Worm (Caenorhabditis elegans) whole organism, L3 larva: ENCODE data around the gene cyp-34A8.

Experiments used
- ceh-82 ChIP-seq: fragments of 150-350 bp; optimal IDR thresholded peaks from 2 replicates; lab custom pipeline; 2014; ENCODE audit warnings: missing biosample characterization, missing genetic modification characterization
- elt-1 ChIP-seq: fragments of 150-350 bp; optimal IDR thresholded peaks from 2 replicates; lab custom pipeline; 2014; ENCODE audit warnings: missing biosample characterization, missing genetic modification characterization
- elt-3 ChIP-seq, 3 experiments: fragments of 150-350 bp in 1 of 3; sonication (generic microtip) in 2 of 3; optimal IDR thresholded peaks; 2 replicates in 2 of 3; 4 replicates in 1 of 3; lab custom pipeline; 2014 to 2017; ENCODE audit warnings: missing biosample characterization in 3 of 3, missing genetic modification characterization in 3 of 3
- fkh-10 ChIP-seq: sonication (generic microtip); optimal IDR thresholded peaks from 2 replicates; lab custom pipeline; 2017; ENCODE audit warnings: missing biosample characterization, missing genetic modification reagents, missing genetic modification characterization
- nhr-11 ChIP-seq: fragments of 150-350 bp; optimal IDR thresholded peaks from 2 replicates; lab custom pipeline; 2014; ENCODE audit warnings: missing biosample characterization, missing genetic modification characterization
- nhr-67 ChIP-seq: fragments of 150-350 bp; optimal IDR thresholded peaks from 2 replicates; lab custom pipeline; 2014; ENCODE audit warnings: missing biosample characterization, missing genetic modification characterization
- zag-1 ChIP-seq: fragments of 150-350 bp; optimal IDR thresholded peaks from 2 replicates; lab custom pipeline; 2014; ENCODE audit warnings: missing biosample characterization, missing genetic modification characterization
- ztf-11 ChIP-seq: fragments of 150-350 bp; optimal IDR thresholded peaks from 2 replicates; lab custom pipeline; 2014; ENCODE audit warnings: missing biosample characterization, missing genetic modification characterization

- no peak for TF ChIP-seq ceh-82
- no peak for TF ChIP-seq elt-1 (tag; lab: Kevin White, UChicago)
- TF ChIP-seq ztf-11 (tag; lab: Kevin White, UChicago): no peak
- TF ChIP-seq nhr-67: no peak
- no peak for TF ChIP-seq elt-3 (tag; optimal IDR thresholded peaks at IDR 0.05; lab: Kevin White, UChicago)
- no peak for TF ChIP-seq zag-1
- TF ChIP-seq nhr-11 (tag; lab: Kevin White, UChicago): no peak
- no peak for TF ChIP-seq fkh-10 (GFP tag; lab: Kevin White, UChicago)
Measured at ce11 chrV:3987616-3988015, 20.0 kb upstream of the cyp-34A8 start, which contains the start of gene nlp-28.
